Fruit fly (Drosophila melanogaster): ENCODE measurements around the gene CG31131.

CG31131 gene

DNA sequence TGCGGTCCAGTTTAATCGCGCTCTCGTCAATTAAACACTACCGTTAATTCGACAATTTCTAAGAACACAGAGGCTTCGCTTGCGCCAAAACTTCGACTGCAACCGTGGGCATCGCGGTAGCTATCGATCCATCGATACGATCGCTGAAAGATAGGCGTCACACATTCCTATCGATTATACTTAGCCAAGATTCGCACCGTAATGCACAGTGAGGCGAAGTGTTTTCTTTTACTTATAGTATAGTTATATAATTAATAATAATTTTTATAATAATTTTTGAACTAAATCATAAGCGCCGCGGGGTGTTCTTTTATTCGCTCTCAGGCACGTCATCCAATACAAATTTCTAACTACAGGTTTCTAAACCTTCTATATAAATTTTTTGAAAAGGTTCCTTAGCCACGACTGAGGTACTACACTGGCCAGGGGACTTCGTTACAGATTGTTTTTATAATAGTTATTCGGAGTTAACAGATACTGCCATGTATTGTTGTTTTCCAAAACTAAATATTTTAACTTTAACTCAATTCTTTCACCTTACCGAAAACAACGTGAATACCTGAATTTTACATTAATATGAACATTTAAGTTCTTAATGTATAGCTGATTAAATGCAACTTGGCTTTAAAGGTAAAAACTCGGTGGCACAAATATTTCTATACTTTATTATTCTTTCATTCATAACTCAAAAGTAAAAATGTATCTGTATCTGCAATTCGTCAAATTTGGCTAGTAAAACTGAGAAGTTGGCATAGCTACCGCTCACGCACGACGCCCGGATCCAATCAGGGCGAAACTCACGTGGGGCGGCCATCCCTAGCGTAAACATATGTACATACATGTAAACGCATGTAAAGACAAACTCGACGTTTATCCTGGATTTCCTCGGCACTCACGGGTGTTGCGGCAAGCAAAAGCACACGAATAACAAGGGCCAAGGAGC, 25.0 kb downstream of the CG31131 start, which contains the start of the genes NSD and BOD1:
Gene NSD (minus strand): TSS at position 102 of the 943 bp plus-strand sequence.
Gene BOD1 (plus strand): TSS at position 494 of the 943 bp plus-strand sequence.
- peak; percentile 81 for TF ChIP-seq svp (GFP tag)
- peak; percentile 28 for TF ChIP-seq CG6792 (GFP tag; optimal IDR thresholded peaks at IDR 0.05)
- peak; percentile 37 for TF ChIP-seq topi (GFP tag; optimal IDR thresholded peaks at IDR 0.05)
- no peak for TF ChIP-seq Met (GFP tag; optimal IDR thresholded peaks at IDR 0.05)
- peak; percentile 46; the same call in 1 of the 2 replicates for TF ChIP-seq CG11294 (GFP tag; IDR thresholded peaks at IDR 0.05)
- TF ChIP-seq CG11902 (GFP tag; optimal IDR thresholded peaks at IDR 0.05), result peak; percentile 17
- TF ChIP-seq lz (GFP tag; optimal IDR thresholded peaks at IDR 0.05), result peak; percentile 49
- peak; percentile 41 for TF ChIP-seq CG34406 (GFP tag; optimal IDR thresholded peaks at IDR 0.05)
- TF ChIP-seq CG10631 (GFP tag; optimal IDR thresholded peaks at IDR 0.05), result peak; percentile 67
- peak; percentile 1 for TF ChIP-seq Ets96B (tag; optimal IDR thresholded peaks at IDR 0.05)
- TF ChIP-seq Hr39 (GFP tag; optimal IDR thresholded peaks at IDR 0.05), result peak; percentile 3
- TF ChIP-seq Sox102F (GFP tag; optimal IDR thresholded peaks at IDR 0.05), result no peak
- TF ChIP-seq CG3032 (tag; optimal IDR thresholded peaks at IDR 0.05), result peak; percentile 49
- peak; percentile 58; the same call in 2 of the 3 replicates for TF ChIP-seq eg (GFP tag; IDR thresholded peaks at IDR 0.05)
- TF ChIP-seq CG32006 (GFP tag; optimal IDR thresholded peaks at IDR 0.05), result peak; percentile 61
- TF ChIP-seq CG6163 (GFP tag; IDR thresholded peaks at IDR 0.05), result peak; percentile 76
- TF ChIP-seq Eip93F (GFP tag; optimal IDR thresholded peaks at IDR 0.05), result peak; percentile 6
- no peak for TF ChIP-seq Sox14 (GFP tag; optimal IDR thresholded peaks at IDR 0.05)
- no peak for TF ChIP-seq Hr38 (GFP tag; optimal IDR thresholded peaks at IDR 0.05)
- TF ChIP-seq CG31627 (GFP tag; optimal IDR thresholded peaks at IDR 0.05), result peak; percentile 22
- TF ChIP-seq CG6808 (GFP tag; optimal IDR thresholded peaks at IDR 0.05), result no peak
- peak; percentile 48 for TF ChIP-seq esn (GFP tag; optimal IDR thresholded peaks at IDR 0.05)
- TF ChIP-seq Sox15 (GFP tag; optimal IDR thresholded peaks at IDR 0.05), result peak; percentile 29
- peak; percentile 28; the same call in 1 of the 2 replicates for TF ChIP-seq Gug (GFP tag; IDR thresholded peaks at IDR 0.05)

dm6 chr3R:27931461-27931860, 31.6 kb downstream of the CG31131 start:
- TF ChIP-seq Sox102F (GFP tag; optimal IDR thresholded peaks at IDR 0.05) (no peak), CG8632 (GFP tag; optimal IDR thresholded peaks at IDR 0.05) (no peak), esn (GFP tag; optimal IDR thresholded peaks at IDR 0.05) (no peak), fkh (GFP tag; optimal IDR thresholded peaks at IDR 0.05) (no peak), Hr38 (GFP tag; optimal IDR thresholded peaks at IDR 0.05) (no peak), CG4318 (GFP tag; optimal IDR thresholded peaks at IDR 0.05) (no peak), Blimp-1 (GFP tag; optimal IDR thresholded peaks at IDR 0.05) (no peak), CG3032 (tag; optimal IDR thresholded peaks at IDR 0.05) (no peak), CG32006 (GFP tag; optimal IDR thresholded peaks at IDR 0.05) (no peak), CG6854 (GFP tag; optimal IDR thresholded peaks at IDR 0.05) (no peak), CG10631 (GFP tag; optimal IDR thresholded peaks at IDR 0.05) (no peak), spab (GFP tag; optimal IDR thresholded peaks at IDR 0.05) (no peak), CG11902 (GFP tag; optimal IDR thresholded peaks at IDR 0.05) (no peak), Eip93F (GFP tag; optimal IDR thresholded peaks at IDR 0.05) (no peak), eg (GFP tag; IDR thresholded peaks at IDR 0.05) (no peak), Ets96B (tag; optimal IDR thresholded peaks at IDR 0.05) (no peak), Eip75B (GFP tag; optimal IDR thresholded peaks at IDR 0.05) (no peak), OdsH (GFP tag; optimal IDR thresholded peaks at IDR 0.05) (no peak), topi (GFP tag; optimal IDR thresholded peaks at IDR 0.05) (no peak), CG31627 (GFP tag; optimal IDR thresholded peaks at IDR 0.05) (no peak)

dm6 chr3R:27928984-27929924, 33.8 kb downstream of the CG31131 start:
- TF ChIP-seq CG8119 (GFP tag; IDR thresholded peaks at IDR 0.05), result no peak
- TF ChIP-seq Eip93F (GFP tag; optimal IDR thresholded peaks at IDR 0.05), result peak; percentile 71
- TF ChIP-seq Sox14 (GFP tag; optimal IDR thresholded peaks at IDR 0.05), result no peak
- TF ChIP-seq pdm3 (GFP tag; optimal IDR thresholded peaks at IDR 0.05), result no peak
- peak; percentile 13 for TF ChIP-seq Eip78C (GFP tag)
- TF ChIP-seq esn (GFP tag; optimal IDR thresholded peaks at IDR 0.05), result no peak
- TF ChIP-seq Sox15 (GFP tag; optimal IDR thresholded peaks at IDR 0.05), result no peak
- TF ChIP-seq Ets96B (tag; optimal IDR thresholded peaks at IDR 0.05), result no peak
- TF ChIP-seq Ets21C (GFP tag; optimal IDR thresholded peaks at IDR 0.05), result no peak
- TF ChIP-seq CG3919 (GFP tag; optimal IDR thresholded peaks at IDR 0.05), result no peak
- no peak for TF ChIP-seq CG32006 (GFP tag; optimal IDR thresholded peaks at IDR 0.05)
- TF ChIP-seq acj6 (GFP tag; optimal IDR thresholded peaks at IDR 0.05), result no peak
- TF ChIP-seq fd59A (GFP tag; optimal IDR thresholded peaks at IDR 0.05), result no peak
- no peak for TF ChIP-seq Hr39 (GFP tag; optimal IDR thresholded peaks at IDR 0.05)
- TF ChIP-seq CG9139 (GFP tag; optimal IDR thresholded peaks at IDR 0.05), result no peak
- no peak for TF ChIP-seq CG7368 (GFP tag; optimal IDR thresholded peaks at IDR 0.05)
- no peak for TF ChIP-seq CG6163 (GFP tag; IDR thresholded peaks at IDR 0.05)
- TF ChIP-seq ss (GFP tag; optimal IDR thresholded peaks at IDR 0.05), result peak in 1 of 2 experiments; percentile 16
- peak; percentile 1 for TF ChIP-seq CG6854 (GFP tag; optimal IDR thresholded peaks at IDR 0.05)
- TF ChIP-seq fkh (GFP tag; optimal IDR thresholded peaks at IDR 0.05), result no peak

Data from whole organism, prepupa.